Worm (Caenorhabditis elegans) whole organism, late embryonic: ENCODE data around the gene F13E9.19.

Experiments
- C38D4.7 ChIP-seq: fragments of 200-800 bp; sonication (Bioruptor generic); optimal IDR thresholded peaks from 2 replicates; lab custom pipeline; 2018; ENCODE audit warnings: mild to moderate bottlenecking, missing genetic modification characterization, moderate library complexity, missing compliant biosample characterization
- F13H6.1 ChIP-seq: sonication (generic microtip); optimal IDR thresholded peaks from 2 replicates; lab custom pipeline; 2016; ENCODE audit warnings: missing genetic modification characterization, missing compliant biosample characterization
- K02D7.2 ChIP-seq: sonication (generic microtip); optimal IDR thresholded peaks from 2 replicates; lab custom pipeline; 2017; ENCODE audit warnings: mild to moderate bottlenecking, missing genetic modification characterization, missing compliant biosample characterization
- K09A11.1 ChIP-seq: sonication (generic microtip); optimal IDR thresholded peaks from 2 replicates; lab custom pipeline; 2017; ENCODE audit warnings: antibody characterized with exemption, mild to moderate bottlenecking, missing genetic modification characterization, missing compliant biosample characterization; ENCODE audit not compliant: insufficient read depth
- Y22D7AL.16 ChIP-seq: sonication (generic microtip); optimal IDR thresholded peaks from 2 replicates; lab custom pipeline; 2016; ENCODE audit warnings: missing genetic modification characterization, missing compliant biosample characterization
- ceh-18 ChIP-seq: sonication (generic microtip); optimal IDR thresholded peaks from 2 replicates; lab custom pipeline; 2016; ENCODE audit warnings: missing genetic modification characterization, missing compliant biosample characterization
- ceh-6 ChIP-seq: fragments of 200-800 bp; sonication (Bioruptor generic); optimal IDR thresholded peaks from 2 replicates; lab custom pipeline; 2018; ENCODE audit warnings: mild to moderate bottlenecking, missing genetic modification characterization, missing compliant biosample characterization
- ceh-9 ChIP-seq: sonication (generic microtip); optimal IDR thresholded peaks from 2 replicates; lab custom pipeline; 2016; ENCODE audit warnings: mild to moderate bottlenecking, missing genetic modification characterization, inconsistent platforms, missing compliant biosample characterization
- dmd-4 ChIP-seq: sonication (generic microtip); optimal IDR thresholded peaks from 2 replicates; lab custom pipeline; 2016; ENCODE audit warnings: borderline replicate concordance, missing genetic modification characterization, missing compliant biosample characterization
- elt-2 ChIP-seq: sonication (generic microtip); optimal IDR thresholded peaks from 2 replicates; lab custom pipeline; 2016; ENCODE audit warnings: missing genetic modification reagents, missing genetic modification characterization, missing compliant biosample characterization
- elt-4 ChIP-seq: sonication (generic microtip); optimal IDR thresholded peaks from 2 replicates; lab custom pipeline; 2016; ENCODE audit warnings: missing genetic modification characterization, missing compliant biosample characterization
- ets-4 ChIP-seq: sonication (generic microtip); optimal IDR thresholded peaks from 2 replicates; lab custom pipeline; 2016; ENCODE audit warnings: missing genetic modification characterization, missing compliant biosample characterization
- eyg-1 ChIP-seq: sonication (generic microtip); optimal IDR thresholded peaks from 2 replicates; lab custom pipeline; 2016; ENCODE audit warnings: missing genotype, missing genetic modification characterization, missing compliant biosample characterization
- fax-1 ChIP-seq: sonication (generic microtip); optimal IDR thresholded peaks from 2 replicates; lab custom pipeline; 2016; ENCODE audit warnings: missing genotype, missing genetic modification characterization, missing compliant biosample characterization
- fkh-10 ChIP-seq: fragments of 150-350 bp; optimal IDR thresholded peaks from 2 replicates; lab custom pipeline; 2014; ENCODE audit warnings: missing biosample characterization, missing genetic modification reagents, missing genetic modification characterization
- fkh-6 ChIP-seq: sonication (generic microtip); optimal IDR thresholded peaks from 2 replicates; lab custom pipeline; 2016; ENCODE audit warnings: missing genetic modification characterization, missing compliant biosample characterization
- hlh-13 ChIP-seq: fragments of 200-800 bp; sonication (Bioruptor generic); optimal IDR thresholded peaks from 2 replicates; lab custom pipeline; 2018; ENCODE audit warnings: mild to moderate bottlenecking, missing genetic modification characterization, missing compliant biosample characterization
- hlh-15 ChIP-seq: sonication (generic microtip); optimal IDR thresholded peaks from 2 replicates; lab custom pipeline; 2016; ENCODE audit warnings: missing genetic modification characterization, missing compliant biosample characterization
- hlh-30 ChIP-seq: sonication (generic microtip); optimal IDR thresholded peaks from 2 replicates; lab custom pipeline; 2017; ENCODE audit warnings: antibody characterized with exemption, missing genetic modification characterization, missing compliant biosample characterization; ENCODE audit not compliant: insufficient read depth
- hlh-6 ChIP-seq: sonication (generic microtip); optimal IDR thresholded peaks from 2 replicates; lab custom pipeline; 2016; ENCODE audit warnings: missing genotype, missing genetic modification characterization, missing compliant biosample characterization
- lim-6 ChIP-seq: sonication (generic microtip); optimal IDR thresholded peaks from 2 replicates; lab custom pipeline; 2016; ENCODE audit warnings: missing genetic modification characterization, missing compliant biosample characterization
- lin-11 ChIP-seq: fragments of 200-800 bp; sonication (Bioruptor generic); optimal IDR thresholded peaks from 2 replicates; lab custom pipeline; 2018; ENCODE audit warnings: mild to moderate bottlenecking, missing genetic modification characterization, missing compliant biosample characterization
- mec-3 ChIP-seq: sonication (generic microtip); optimal IDR thresholded peaks from 2 replicates; lab custom pipeline; 2016; ENCODE audit warnings: borderline replicate concordance, missing genetic modification characterization, missing compliant biosample characterization
- nfya-1 ChIP-seq: sonication (generic microtip); optimal IDR thresholded peaks from 2 replicates; lab custom pipeline; 2017; ENCODE audit warnings: missing genetic modification characterization, mild to moderate bottlenecking, missing compliant biosample characterization, antibody characterized with exemption, moderate library complexity
- nhr-11 ChIP-seq: fragments of 150-350 bp; optimal IDR thresholded peaks from 2 replicates; lab custom pipeline; 2014; ENCODE audit warnings: missing biosample characterization, missing genetic modification characterization
- nhr-232 ChIP-seq: sonication (generic microtip); optimal IDR thresholded peaks from 2 replicates; lab custom pipeline; 2016; ENCODE audit warnings: missing genetic modification characterization, missing compliant biosample characterization
- pag-3 ChIP-seq: sonication (generic microtip); optimal IDR thresholded peaks from 2 replicates; lab custom pipeline; 2016; ENCODE audit warnings: missing compliant biosample characterization, missing genetic modification characterization, borderline replicate concordance
- pqm-1 ChIP-seq: sonication (generic microtip); optimal IDR thresholded peaks from 2 replicates; lab custom pipeline; 2016; ENCODE audit warnings: missing genetic modification characterization, missing compliant biosample characterization
- rnt-1 ChIP-seq: sonication (generic microtip); optimal IDR thresholded peaks from 2 replicates; lab custom pipeline; 2016; ENCODE audit warnings: missing genetic modification characterization, missing compliant biosample characterization
- sdc-2 ChIP-seq: sonication (generic microtip); optimal IDR thresholded peaks from 2 replicates; lab custom pipeline; 2016; ENCODE audit warnings: missing genotype, missing genetic modification characterization, missing compliant biosample characterization
- sox-2 ChIP-seq: fragments of 200-800 bp; sonication (Bioruptor generic); IDR thresholded peaks from 2 replicates; pipeline ENCODE4 v1.3.6; 2022; ENCODE audit warnings: missing genetic modification reagents, missing genetic modification characterization, missing compliant biosample characterization
- tbx-2 ChIP-seq: sonication (generic microtip); optimal IDR thresholded peaks from 2 replicates; lab custom pipeline; 2016; ENCODE audit warnings: missing genetic modification characterization, missing compliant biosample characterization
- tbx-7 ChIP-seq: sonication (generic microtip); optimal IDR thresholded peaks from 2 replicates; lab custom pipeline; 2016; ENCODE audit warnings: missing genotype, missing genetic modification characterization, missing compliant biosample characterization
- unc-42 ChIP-seq: sonication (generic microtip); optimal IDR thresholded peaks from 2 replicates; lab custom pipeline; 2016; ENCODE audit warnings: missing genotype, missing genetic modification characterization, missing compliant biosample characterization
- unc-55 ChIP-seq: sonication (generic microtip); optimal IDR thresholded peaks from 2 replicates; lab custom pipeline; 2017; ENCODE audit warnings: missing biosample characterization, missing genetic modification reagents, missing genetic modification characterization
- zip-5 ChIP-seq: sonication (generic microtip); optimal IDR thresholded peaks from 2 replicates; lab custom pipeline; 2016; ENCODE audit warnings: missing genetic modification characterization, missing compliant biosample characterization
- ztf-16 ChIP-seq: sonication (generic microtip); optimal IDR thresholded peaks from 2 replicates; lab custom pipeline; 2017; ENCODE audit warnings: missing genetic modification characterization, missing compliant biosample characterization

The F13E9.19 gene

ce11 chrIV:10894255-10894654 is 5.0 kb upstream of the F13E9.19 start, which contains the start of gene srlf-14:
Gene srlf-14 (minus strand): TSS chrIV:10894355.
- TF ChIP-seq Y22D7AL.16 (tag; lab: Kevin White, UChicago) (no peak), tbx-2 (tag; lab: Kevin White, UChicago) (no peak), elt-4 (no peak), hlh-30 (tag; lab: Kevin White, UChicago) (no peak), C38D4.7 (GFP tag; lab: Kevin White, UChicago) (no peak), fkh-6 (tag; lab: Kevin White, UChicago) (no peak), mec-3 (tag; lab: Kevin White, UChicago) (no peak), lim-6 (tag; lab: Kevin White, UChicago) (no peak), unc-42 (tag; lab: Kevin White, UChicago) (no peak), hlh-15 (tag; lab: Kevin White, UChicago) (no peak), K02D7.2 (tag; lab: Kevin White, UChicago) (no peak), unc-55 (GFP tag; lab: Kevin White, UChicago) (no peak), ztf-16 (tag; lab: Kevin White, UChicago) (no peak), nfya-1 (tag; lab: Kevin White, UChicago) (no peak), ets-4 (tag; lab: Kevin White, UChicago) (no peak), fkh-10 (GFP tag; lab: Kevin White, UChicago) (no peak), sox-2 (GFP tag; lab: Robert Waterston, UW) (no peak), F13H6.1 (tag; lab: Kevin White, UChicago) (no peak), hlh-6 (tag; lab: Kevin White, UChicago) (no peak)

ce11 chrIV:10896512-10896911 is 2.7 kb upstream of the F13E9.19 start, which contains the start of gene srlf-13:
Gene srlf-13 (minus strand): TSS chrIV:10896612.
- TF ChIP-seq sox-2 (GFP tag; lab: Robert Waterston, UW) = no peak
- TF ChIP-seq fkh-10 (GFP tag; lab: Kevin White, UChicago) = no peak
- no peak for TF ChIP-seq fkh-6 (tag; lab: Kevin White, UChicago)
- no peak for TF ChIP-seq pag-3
- TF ChIP-seq ztf-16 (tag; lab: Kevin White, UChicago) = no peak
- TF ChIP-seq hlh-30 (tag; lab: Kevin White, UChicago) = no peak
- TF ChIP-seq lin-11 (tag; lab: Kevin White, UChicago) = no peak
- TF ChIP-seq zip-5 (tag; lab: Kevin White, UChicago) = no peak
- TF ChIP-seq ceh-6 (GFP tag; lab: Kevin White, UChicago) = no peak
- no peak for TF ChIP-seq ets-4 (tag; lab: Kevin White, UChicago)
- TF ChIP-seq elt-2 (tag; lab: Kevin White, UChicago) = no peak
- TF ChIP-seq dmd-4 (tag; lab: Kevin White, UChicago) = no peak
- TF ChIP-seq nhr-232 (tag; lab: Kevin White, UChicago) = no peak
- TF ChIP-seq K09A11.1 = no peak
- TF ChIP-seq nhr-11 = no peak
- TF ChIP-seq hlh-6 (tag; lab: Kevin White, UChicago) = no peak
- no peak for TF ChIP-seq sdc-2
- TF ChIP-seq tbx-7 (tag; lab: Kevin White, UChicago) = no peak
- no peak for TF ChIP-seq rnt-1 (tag; lab: Kevin White, UChicago)
- TF ChIP-seq hlh-13 (GFP tag; lab: Kevin White, UChicago) = no peak

- no peak for TF ChIP-seq pqm-1
- TF ChIP-seq elt-4 = no peak
- no peak for TF ChIP-seq ceh-18 (tag; lab: Kevin White, UChicago)
- no peak for TF ChIP-seq unc-42 (tag; lab: Kevin White, UChicago)
- TF ChIP-seq ceh-9 (tag; lab: Kevin White, UChicago) = no peak
- TF ChIP-seq sdc-2 = no peak
- no peak for TF ChIP-seq hlh-6 (tag; lab: Kevin White, UChicago)
- no peak for TF ChIP-seq eyg-1 (tag; lab: Kevin White, UChicago)
- no peak for TF ChIP-seq pag-3
- TF ChIP-seq nhr-232 (tag; lab: Kevin White, UChicago) = no peak
- TF ChIP-seq lin-11 (tag; lab: Kevin White, UChicago) = no peak
- no peak for TF ChIP-seq fax-1 (tag; lab: Kevin White, UChicago)
Measured at ce11 chrIV:10898160-10898559, 1.0 kb upstream of the F13E9.19 start.
